Worm (Caenorhabditis elegans) whole organism, L3 larva: Measurements from ENCODE around the gene frpr-21.

Source experiments
- ZK546.5 ChIP-seq: sonication (generic microtip); optimal IDR thresholded peaks from 2 replicates; lab custom pipeline; 2017; ENCODE audit warnings: missing biosample characterization, missing genetic modification characterization
- ama-1 ChIP-seq: fragments of 150-350 bp; optimal IDR thresholded peaks from 2 replicates; lab custom pipeline; 2018
- ceh-28 ChIP-seq: fragments of 150-350 bp; optimal IDR thresholded peaks from 2 replicates; lab custom pipeline; 2014; ENCODE audit warnings: missing biosample characterization, missing genetic modification reagents, missing genetic modification characterization
- ceh-82 ChIP-seq: fragments of 150-350 bp; optimal IDR thresholded peaks from 2 replicates; lab custom pipeline; 2014; ENCODE audit warnings: missing biosample characterization, missing genetic modification characterization
- ceh-9 ChIP-seq: sonication (generic microtip); optimal IDR thresholded peaks from 2 replicates; lab custom pipeline; 2018; ENCODE audit warnings: missing biosample characterization, missing genetic modification characterization
- egl-27 ChIP-seq: sonication (generic microtip); optimal IDR thresholded peaks from 4 replicates; lab custom pipeline; 2017; ENCODE audit warnings: missing biosample characterization, missing genetic modification reagents, missing genetic modification characterization
- egl-5 ChIP-seq: fragments of 150-350 bp; optimal IDR thresholded peaks from 2 replicates; lab custom pipeline; 2017; ENCODE audit warnings: missing biosample characterization, missing genetic modification reagents, missing genetic modification characterization, inconsistent platforms
- elt-1 ChIP-seq: fragments of 150-350 bp; optimal IDR thresholded peaks from 2 replicates; lab custom pipeline; 2014; ENCODE audit warnings: missing biosample characterization, missing genetic modification characterization
- elt-2 ChIP-seq: sonication (generic microtip); optimal IDR thresholded peaks from 2 replicates; lab custom pipeline; 2016; ENCODE audit warnings: missing genetic modification reagents, mild to moderate bottlenecking, missing genetic modification characterization, missing compliant biosample characterization
- elt-3 ChIP-seq, 3 experiments: fragments of 150-350 bp in 1 of 3; sonication (generic microtip) in 2 of 3; optimal IDR thresholded peaks; 2 replicates in 2 of 3; 4 replicates in 1 of 3; lab custom pipeline; 2014 to 2017; ENCODE audit warnings: missing biosample characterization in 3 of 3, missing genetic modification characterization in 3 of 3
- fkh-2 ChIP-seq: fragments of 150-350 bp; optimal IDR thresholded peaks from 2 replicates; lab custom pipeline; 2014; ENCODE audit warnings: missing biosample characterization, missing genetic modification reagents, missing genetic modification characterization
- fos-1 ChIP-seq: fragments of 150-350 bp; optimal IDR thresholded peaks from 2 replicates; lab custom pipeline; 2014; ENCODE audit warnings: missing biosample characterization, missing genetic modification characterization
- hmg-11 ChIP-seq: sonication (generic microtip); optimal IDR thresholded peaks from 2 replicates; lab custom pipeline; 2016; ENCODE audit warnings: missing genetic modification characterization, missing compliant biosample characterization
- lin-15B ChIP-seq: fragments of 150-350 bp; optimal IDR thresholded peaks from 2 replicates; lab custom pipeline; 2014; ENCODE audit warnings: missing biosample characterization, missing genetic modification characterization
- mdl-1 ChIP-seq: fragments of 150-350 bp; optimal IDR thresholded peaks from 2 replicates; lab custom pipeline; 2014; ENCODE audit warnings: missing biosample characterization, missing genetic modification characterization
- mml-1 ChIP-seq: fragments of 150-350 bp; sonication (generic microtip); optimal IDR thresholded peaks from 3 replicates; lab custom pipeline; 2014; ENCODE audit warnings: missing biosample characterization, missing genetic modification characterization
- nfya-1 ChIP-seq: sonication (generic microtip); optimal IDR thresholded peaks from 2 replicates; lab custom pipeline; 2017; ENCODE audit warnings: missing genetic modification characterization, mild to moderate bottlenecking, missing compliant biosample characterization, antibody characterized with exemption, moderate library complexity; ENCODE audit not compliant: insufficient read depth
- nhr-12 ChIP-seq: fragments of 150-350 bp; optimal IDR thresholded peaks from 2 replicates; lab custom pipeline; 2014; ENCODE audit warnings: missing biosample characterization, missing genetic modification characterization
- nhr-23 ChIP-seq: fragments of 150-350 bp; optimal IDR thresholded peaks from 2 replicates; lab custom pipeline; 2014; ENCODE audit warnings: missing biosample characterization, missing genetic modification reagents, missing genetic modification characterization
- nhr-237 ChIP-seq: fragments of 150-350 bp; optimal IDR thresholded peaks from 2 replicates; lab custom pipeline; 2014; ENCODE audit warnings: missing biosample characterization, missing genetic modification characterization
- nhr-25 ChIP-seq: sonication (generic microtip); optimal IDR thresholded peaks from 2 replicates; lab custom pipeline; 2017; ENCODE audit warnings: missing biosample characterization, missing genetic modification characterization
- nhr-43 ChIP-seq: sonication (generic microtip); optimal IDR thresholded peaks from 2 replicates; lab custom pipeline; 2016; ENCODE audit warnings: mild to moderate bottlenecking, missing genetic modification characterization, missing compliant biosample characterization; ENCODE audit not compliant: poor library complexity, severe bottlenecking
- nhr-67 ChIP-seq: fragments of 150-350 bp; optimal IDR thresholded peaks from 2 replicates; lab custom pipeline; 2014; ENCODE audit warnings: missing biosample characterization, missing genetic modification characterization
- nhr-76 ChIP-seq: fragments of 150-350 bp; sonication (generic microtip); optimal IDR thresholded peaks from 5 replicates; lab custom pipeline; 2014; ENCODE audit warnings: missing biosample characterization, missing genetic modification characterization
- nhr-77 ChIP-seq: fragments of 150-350 bp; optimal IDR thresholded peaks from 2 replicates; lab custom pipeline; 2014; ENCODE audit warnings: missing biosample characterization, missing genetic modification characterization
- pha-4 ChIP-seq: fragments of 150-350 bp; optimal IDR thresholded peaks from 2 replicates; lab custom pipeline; 2014; ENCODE audit warnings: missing biosample characterization, missing genetic modification reagents, missing genetic modification characterization
- pqm-1 ChIP-seq: fragments of 150-350 bp; optimal IDR thresholded peaks from 2 replicates; lab custom pipeline; 2017; ENCODE audit warnings: missing biosample characterization, missing genetic modification characterization, inconsistent platforms
- sea-2 ChIP-seq: fragments of 150-350 bp; sonication (generic microtip); optimal IDR thresholded peaks from 4 replicates; lab custom pipeline; 2014; ENCODE audit warnings: missing biosample characterization, missing genetic modification reagents, missing genetic modification characterization
- snpc-4 ChIP-seq: fragments of 150-350 bp; optimal IDR thresholded peaks from 2 replicates; lab custom pipeline; 2014; ENCODE audit warnings: missing biosample characterization, missing genetic modification characterization
- unc-39 ChIP-seq: sonication (generic microtip); optimal IDR thresholded peaks from 4 replicates; lab custom pipeline; 2017; ENCODE audit warnings: missing biosample characterization, missing genetic modification characterization
- unc-62 ChIP-seq: fragments of 150-350 bp; sonication (generic microtip); optimal IDR thresholded peaks from 4 replicates; lab custom pipeline; 2014; ENCODE audit warnings: missing biosample characterization, missing genetic modification reagents, missing genetic modification characterization
- zag-1 ChIP-seq: fragments of 150-350 bp; optimal IDR thresholded peaks from 2 replicates; lab custom pipeline; 2014; ENCODE audit warnings: missing biosample characterization, missing genetic modification characterization

Gene frpr-21

ce11 chrII:10396578-10396977 is 25.3 kb downstream of the frpr-21 start, which contains the start of gene T09F3.5:
Gene T09F3.5, plus strand, starts transcription at chrII:10396878.
- TF ChIP-seq fos-1 (tag; lab: Kevin White, UChicago) (no peak), pha-4 (tag; lab: Kevin White, UChicago) (no peak), snpc-4 (no peak), pqm-1 (tag; lab: Kevin White, UChicago) (no peak), nhr-76 (tag; lab: Kevin White, UChicago) (no peak), unc-39 (tag; lab: Kevin White, UChicago) (no peak), egl-5 (tag; lab: Kevin White, UChicago) (no peak), ceh-28 (tag; lab: Kevin White, UChicago) (no peak), hmg-11 (tag; lab: Kevin White, UChicago) (no peak), ceh-9 (tag; lab: Kevin White, UChicago) (no peak), elt-1 (no peak), ama-1 (lab: Kevin White, UChicago) (no peak), nhr-67 (tag; lab: Kevin White, UChicago) (no peak), nhr-23 (tag; lab: Kevin White, UChicago) (no peak), elt-3 (tag; optimal IDR thresholded peaks at IDR 0.05; lab: Kevin White, UChicago) (no peak), nhr-237 (tag; lab: Kevin White, UChicago) (no peak)

ce11 chrII:10395303-10395757 is 26.5 kb downstream of the frpr-21 start, which contains the start of gene T09F3.4:
Gene T09F3.4, plus strand, starts transcription at chrII:10395707.
- TF ChIP-seq ZK546.5 (tag; lab: Kevin White, UChicago): no peak
- no peak for TF ChIP-seq ceh-82 (tag; lab: Kevin White, UChicago)
- TF ChIP-seq nhr-43 (tag; lab: Kevin White, UChicago): peak; percentile 68
- TF ChIP-seq elt-2 (tag; lab: Kevin White, UChicago): peak; percentile 25
- TF ChIP-seq sea-2 (GFP tag; lab: Kevin White, UChicago): no peak
- peak; percentile 58 for TF ChIP-seq nhr-23 (tag; lab: Kevin White, UChicago)
- no peak for TF ChIP-seq fkh-2 (tag; lab: Kevin White, UChicago)
- TF ChIP-seq nfya-1: peak; percentile 69
- peak; percentile 52 for TF ChIP-seq lin-15B (tag; lab: Kevin White, UChicago)
- TF ChIP-seq pqm-1 (tag; lab: Kevin White, UChicago): peak; percentile 2
- no peak for TF ChIP-seq nhr-12 (tag; lab: Kevin White, UChicago)
- no peak for TF ChIP-seq elt-3 (tag; optimal IDR thresholded peaks at IDR 0.05; lab: Kevin White, UChicago)
- TF ChIP-seq hmg-11 (tag; lab: Kevin White, UChicago): peak; percentile 35
- peak; percentile 70 for TF ChIP-seq pha-4 (tag; lab: Kevin White, UChicago)
- peak; percentile 70 for TF ChIP-seq snpc-4
- TF ChIP-seq, all 47 proteins: peak for 9

ce11 chrII:10393282-10394179 is 28.3 kb downstream of the frpr-21 start, which contains the start of gene gpd-1:
Gene gpd-1, plus strand, starts transcription at chrII:10394129.
- no peak for TF ChIP-seq ceh-28 (tag; lab: Kevin White, UChicago)
- no peak for TF ChIP-seq sea-2 (GFP tag; lab: Kevin White, UChicago)
- TF ChIP-seq egl-5 (tag; lab: Kevin White, UChicago): no peak
- TF ChIP-seq zag-1 (tag; lab: Kevin White, UChicago): no peak
- TF ChIP-seq unc-62 (GFP tag; lab: Kevin White, UChicago): no peak
- no peak for TF ChIP-seq mdl-1 (tag; lab: Kevin White, UChicago)
- no peak for TF ChIP-seq egl-27 (tag; lab: Kevin White, UChicago)
- TF ChIP-seq mml-1 (tag; lab: Kevin White, UChicago): no peak
- TF ChIP-seq nhr-77 (tag; lab: Kevin White, UChicago): no peak

DNA sequence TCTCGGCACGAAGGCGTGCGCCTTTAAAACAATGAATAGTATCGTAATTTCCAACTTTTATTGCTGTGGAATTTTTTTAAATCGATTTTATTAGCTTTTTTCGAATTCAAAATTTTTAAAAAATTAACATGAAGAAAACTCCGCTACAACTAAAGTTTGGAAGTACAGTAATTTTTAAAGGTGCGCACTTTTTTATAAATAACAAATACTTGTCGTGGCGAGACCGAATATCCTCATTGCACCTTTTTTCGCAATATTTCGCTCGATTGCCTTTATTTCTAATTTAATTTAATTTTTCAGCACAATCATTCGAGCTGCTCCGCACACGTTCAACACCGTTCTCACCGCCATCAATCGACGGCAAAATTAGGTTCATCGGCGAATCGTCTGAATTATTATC is 31.0 kb downstream of the frpr-21 start, which contains the start of the genes T09F3.2 and T09F3.7:
Gene T09F3.2, plus strand, starts transcription at position 301 of the 400 bp plus-strand sequence.
Gene T09F3.7, plus strand, starts transcription at position 315 of the 400 bp plus-strand sequence.
- TF ChIP-seq nhr-25 (tag; lab: Kevin White, UChicago) (no peak), ama-1 (lab: Kevin White, UChicago) (peak; percentile 4)
